Worm (Caenorhabditis elegans) whole organism, early embryonic: ENCODE measurements around the gene srh-246.

ENCODE experiments used
- aly-1 ChIP-seq: sonication (generic microtip); optimal IDR thresholded peaks from 2 replicates; lab custom pipeline; 2016; ENCODE audit warnings: missing genetic modification characterization, missing compliant biosample characterization
- ama-1 ChIP-seq: fragments of 150-350 bp; optimal IDR thresholded peaks from 2 replicates; lab custom pipeline; 2014
- ceh-13 ChIP-seq: fragments of 200-800 bp; sonication (Bioruptor generic); optimal IDR thresholded peaks from 2 replicates; lab custom pipeline; 2018; ENCODE audit warnings: mild to moderate bottlenecking, missing genetic modification characterization, missing compliant biosample characterization
- ets-7 ChIP-seq: sonication (generic microtip); optimal IDR thresholded peaks from 2 replicates; lab custom pipeline; 2016; ENCODE audit warnings: missing genotype, missing genetic modification characterization, missing compliant biosample characterization
- flt-1 ChIP-seq: fragments of 200-800 bp; sonication (Bioruptor generic); IDR thresholded peaks from 2 replicates; pipeline ENCODE4 v1.3.6; 2022; ENCODE audit warnings: missing genetic modification characterization, missing compliant biosample characterization
- hmbx-1 ChIP-seq: sonication (generic microtip); optimal IDR thresholded peaks from 2 replicates; lab custom pipeline; 2016; ENCODE audit warnings: mild to moderate bottlenecking, missing genetic modification characterization, missing compliant biosample characterization
- hmg-4 ChIP-seq: fragments of 200-800 bp; sonication (Bioruptor generic); optimal IDR thresholded peaks from 2 replicates; lab custom pipeline; 2018; ENCODE audit warnings: mild to moderate bottlenecking, missing genetic modification characterization, missing compliant biosample characterization
- hnd-1 ChIP-seq: sonication (generic microtip); optimal IDR thresholded peaks from 2 replicates; lab custom pipeline; 2016; ENCODE audit warnings: missing genetic modification characterization, missing compliant biosample characterization
- pes-1 ChIP-seq: fragments of 200-800 bp; sonication (Bioruptor generic); IDR thresholded peaks from 2 replicates; pipeline ENCODE4 v1.3.6; 2022; ENCODE audit warnings: missing genetic modification reagents, missing genetic modification characterization, missing compliant biosample characterization
- scrt-1 ChIP-seq: fragments of 200-800 bp; sonication (Bioruptor generic); IDR thresholded peaks from 2 replicates; pipeline ENCODE4 v1.3.6; 2022; ENCODE audit warnings: missing genetic modification characterization, missing compliant biosample characterization
- sea-1 ChIP-seq: fragments of 200-800 bp; sonication (Bioruptor generic); conservative IDR thresholded peaks from 2 replicates; pipeline ENCODE4 v1.3.6; 2022; ENCODE audit warnings: missing genetic modification characterization, missing compliant biosample characterization
- tbx-37 ChIP-seq: fragments of 200-800 bp; sonication (Bioruptor generic); conservative IDR thresholded peaks from 2 replicates; pipeline ENCODE4 v1.3.6; 2022; ENCODE audit warnings: missing genetic modification reagents, missing genetic modification characterization, missing compliant biosample characterization

DNA sequence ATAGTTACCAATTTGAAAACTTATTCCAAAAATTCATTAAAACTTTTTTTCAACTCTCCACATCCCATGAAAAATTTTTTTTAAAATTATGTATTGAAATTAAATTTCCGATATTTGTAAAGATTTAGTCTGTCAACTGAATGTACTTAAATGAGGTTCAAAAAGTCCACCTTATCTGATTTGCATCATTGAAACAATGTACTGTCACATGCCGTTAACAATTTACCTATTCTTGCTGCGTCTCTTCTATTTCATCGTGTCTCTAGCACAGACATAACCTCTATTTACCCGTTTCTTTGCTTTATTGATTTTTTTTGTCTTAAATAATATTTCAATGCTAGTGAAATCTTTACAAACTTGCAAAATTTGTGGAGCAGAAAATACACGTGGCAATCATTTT lies 47.4 kb downstream of the srh-246 start, which contains the start of gene nhr-90:
- TF ChIP-seq ama-1 (lab: Kevin White, UChicago) (no peak), hnd-1 (no peak), tbx-37 (GFP tag; lab: Robert Waterston, UW) (no peak), ets-7 (tag; lab: Kevin White, UChicago) (no peak), hmbx-1 (tag; lab: Kevin White, UChicago) (no peak), flt-1 (GFP tag; lab: Robert Waterston, UW) (no peak), hmg-4 (no peak), scrt-1 (no peak), ceh-13 (GFP tag; lab: Kevin White, UChicago) (no peak), sea-1 (GFP tag; lab: Robert Waterston, UW) (no peak), aly-1 (no peak), pes-1 (no peak)
